Fruit fly (Drosophila melanogaster) whole organism, wandering third instar larva: ENCODE results near the gene Sod1.

ENCODE experiments used
- Abd-B ChIP-seq: fragments of >200 bp; optimal IDR thresholded peaks from 2 replicates; lab custom pipeline; 2017; ENCODE audit warnings: missing biosample characterization, missing genetic modification characterization
- Dfd ChIP-seq: fragments of >200 bp; optimal IDR thresholded peaks from 2 replicates; lab custom pipeline; 2017; ENCODE audit warnings: missing biosample characterization, missing genetic modification characterization
- GATAd ChIP-seq: sonication (Bioruptor generic); optimal IDR thresholded peaks from 2 replicates; lab custom pipeline; 2016; ENCODE audit warnings: missing biosample characterization, missing genetic modification characterization
- Myc ChIP-seq: fragments of >200 bp; optimal IDR thresholded peaks from 2 replicates; lab custom pipeline; 2017
- OdsH ChIP-seq: fragments of 200-800 bp; sonication (Bioruptor generic); optimal IDR thresholded peaks from 2 replicates; lab custom pipeline; 2016; ENCODE audit warnings: missing biosample characterization, mild to moderate bottlenecking, missing genetic modification characterization
- br ChIP-seq: fragments of 200-800 bp; sonication (Bioruptor generic); optimal IDR thresholded peaks from 2 replicates; lab custom pipeline; 2016; ENCODE audit warnings: missing biosample characterization, missing genetic modification characterization
- dl ChIP-seq, 2 experiments: fragments of 175-275, 200-275 bp in 1 of 2; fragments of 200-275 bp in 1 of 2; sonication (Bioruptor generic); optimal IDR thresholded peaks; lab custom pipeline; 2018; ENCODE audit warnings: mild to moderate bottlenecking in 2 of 2, missing biosample characterization in 2 of 2, missing genetic modification characterization in 2 of 2, moderate library complexity in 2 of 2; ENCODE audit not compliant: partially characterized antibody in 2 of 2, insufficient read depth in 1 of 2
- h ChIP-seq: fragments of 200-800 bp; sonication (Bioruptor generic); optimal IDR thresholded peaks from 3 replicates; lab custom pipeline; 2016; ENCODE audit warnings: missing biosample characterization, mild to moderate bottlenecking, missing genetic modification characterization
- lola ChIP-seq: fragments of >200 bp; optimal IDR thresholded peaks from 2 replicates; lab custom pipeline; 2017; ENCODE audit warnings: missing biosample characterization, missing genetic modification characterization
- pan ChIP-seq: fragments of >200 bp; optimal IDR thresholded peaks from 2 replicates; lab custom pipeline; 2017
- rgr ChIP-seq: fragments of 200-800 bp; sonication (Bioruptor generic); optimal IDR thresholded peaks from 3 replicates; lab custom pipeline; 2016; ENCODE audit warnings: missing biosample characterization, mild to moderate bottlenecking, missing genetic modification characterization

DNA sequence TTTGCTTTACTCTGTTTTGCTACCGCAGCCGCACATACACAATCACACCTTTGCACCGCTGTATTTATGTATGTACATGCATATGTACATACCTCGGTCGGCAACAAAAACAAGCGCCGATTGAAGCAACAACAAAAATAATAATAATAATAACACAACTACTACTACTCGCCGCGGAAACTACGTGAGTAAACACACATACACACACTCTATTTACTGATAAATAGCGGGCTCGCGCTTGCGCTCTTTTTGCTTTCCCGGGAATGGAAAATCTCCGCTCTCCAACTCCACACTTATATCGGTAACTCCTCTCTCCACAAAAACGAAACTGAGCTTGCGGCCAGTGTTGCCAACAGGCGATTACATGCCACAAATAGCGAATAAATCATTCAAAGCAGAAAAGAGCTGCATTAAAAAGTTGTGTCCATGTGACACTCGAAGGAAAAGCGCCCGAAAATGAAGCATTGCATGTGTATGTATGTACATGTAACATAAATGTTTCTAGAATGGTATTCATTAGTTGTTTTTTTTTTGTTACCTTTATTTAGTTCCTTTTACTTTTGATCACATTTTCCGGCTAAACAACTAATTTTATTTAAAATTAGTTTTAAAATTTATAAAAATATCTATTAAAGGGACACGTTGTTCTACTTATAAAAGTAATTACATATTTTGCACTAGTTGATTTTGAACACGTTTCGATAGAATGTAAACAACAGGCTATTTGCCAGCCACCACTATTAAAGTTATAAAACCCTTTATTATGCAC, 5.3 kb upstream of the Sod1 start:
- TF ChIP-seq lola (no peak), GATAd (GFP tag; lab: Kevin White, UChicago) (no peak), pan (lab: Kevin White, UChicago) (no peak), dl (GFP tag; optimal IDR thresholded peaks at IDR 0.05; lab: Kevin White, UChicago; ENCODE audit: insufficient read depth in 1 of 2, partially characterized antibody in 2 of 2) (peak in 1 of 2 experiments; percentile 51), rgr (GFP tag; lab: Kevin White, UChicago) (peak; percentile 27), br (GFP tag; lab: Kevin White, UChicago) (no peak), h (GFP tag; lab: Kevin White, UChicago) (peak; percentile 43), Abd-B (no peak), Dfd (GFP tag; lab: Kevin White, UChicago) (no peak), Myc (lab: Kevin White, UChicago) (no peak), OdsH (GFP tag; lab: Kevin White, UChicago) (peak; percentile 28)
